Worm (Caenorhabditis elegans): ENCODE measurements around the gene M106.7.
A peak's percentile ranks its signal among the peaks of the same experiment; 100 is the strongest.

Gene M106.7

ce11 chrII:10851110-10851509 lies 5.9 kb downstream of the M106.7 start (continued):
- no peak for TF ChIP-seq ZK546.5 (tag; optimal IDR thresholded peaks at IDR 0.05)
- TF ChIP-seq nhr-67 (tag; optimal IDR thresholded peaks at IDR 0.05): no peak
- no peak for TF ChIP-seq nhr-11 (tag; optimal IDR thresholded peaks at IDR 0.05)

ce11 chrII:10849903-10850302 lies 7.1 kb downstream of the M106.7 start, which contains the start of gene M106.2:
M106.2 (minus strand) TSS chrII:10850003.
- TF ChIP-seq fos-1 (tag; optimal IDR thresholded peaks at IDR 0.05) (no peak), ceh-16 (tag; optimal IDR thresholded peaks at IDR 0.05) (no peak), elt-2 (tag; optimal IDR thresholded peaks at IDR 0.05) (no peak), unc-62 (GFP tag; optimal IDR thresholded peaks at IDR 0.05) (no peak), tbx-2 (tag; optimal IDR thresholded peaks at IDR 0.05) (no peak), aly-2 (tag; optimal IDR thresholded peaks at IDR 0.05) (no peak), sea-2 (GFP tag; optimal IDR thresholded peaks at IDR 0.05) (no peak), nhr-11 (tag; optimal IDR thresholded peaks at IDR 0.05) (no peak), pqm-1 (tag; optimal IDR thresholded peaks at IDR 0.05) (no peak)

ce11 chrII:10847057-10847456 lies 9.9 kb downstream of the M106.7 start:
- no peak for TF ChIP-seq aly-2 (tag; optimal IDR thresholded peaks at IDR 0.05)
- TF ChIP-seq fkh-2 (tag; optimal IDR thresholded peaks at IDR 0.05): no peak
- TF ChIP-seq tbx-2 (tag; optimal IDR thresholded peaks at IDR 0.05): no peak

ce11 chrII:10843527-10843926 lies 13.4 kb downstream of the M106.7 start, which contains the start of gene M106.8:
M106.8 (minus strand) TSS chrII:10843627.
- TF ChIP-seq pqm-1 (tag; optimal IDR thresholded peaks at IDR 0.05) (no peak), lin-15B (tag; optimal IDR thresholded peaks at IDR 0.05) (no peak), ceh-9 (tag; optimal IDR thresholded peaks at IDR 0.05) (no peak)

ce11 chrII:10840067-10840466 lies 16.9 kb downstream of the M106.7 start:
- TF ChIP-seq egl-5 (tag; optimal IDR thresholded peaks at IDR 0.05) (no peak), R02D3.7 (tag; optimal IDR thresholded peaks at IDR 0.05) (peak; percentile 43), elt-1 (tag; optimal IDR thresholded peaks at IDR 0.05) (no peak), ceh-9 (tag; optimal IDR thresholded peaks at IDR 0.05) (no peak), unc-62 (GFP tag; optimal IDR thresholded peaks at IDR 0.05) (peak; percentile 40), ama-1 (optimal IDR thresholded peaks at IDR 0.05) (peak; percentile 52), snpc-4 (tag; optimal IDR thresholded peaks at IDR 0.05) (peak; percentile 20), daf-12 (tag; optimal IDR thresholded peaks at IDR 0.05) (no peak), egl-27 (tag; optimal IDR thresholded peaks at IDR 0.05) (no peak), fkh-2 (tag; optimal IDR thresholded peaks at IDR 0.05) (no peak), nhr-23 (tag; optimal IDR thresholded peaks at IDR 0.05) (peak; percentile 44), skn-1 (tag; optimal IDR thresholded peaks at IDR 0.05) (peak; percentile 12), ceh-16 (tag; optimal IDR thresholded peaks at IDR 0.05) (no peak), unc-39 (tag; optimal IDR thresholded peaks at IDR 0.05) (no peak), ZK546.5 (tag; optimal IDR thresholded peaks at IDR 0.05) (no peak), fos-1 (tag; optimal IDR thresholded peaks at IDR 0.05) (no peak), hmg-11 (tag; optimal IDR thresholded peaks at IDR 0.05) (peak; percentile 90), nfya-1 (tag; optimal IDR thresholded peaks at IDR 0.05; ENCODE audit: insufficient read depth) (peak; percentile 79), nhr-67 (tag; optimal IDR thresholded peaks at IDR 0.05) (no peak), elt-3 (tag; optimal IDR thresholded peaks at IDR 0.05) (peak in 1 of 3 experiments; percentile 81), eor-1 (tag; optimal IDR thresholded peaks at IDR 0.05) (no peak), ztf-11 (tag; optimal IDR thresholded peaks at IDR 0.05) (peak; percentile 28), nhr-11 (tag; optimal IDR thresholded peaks at IDR 0.05) (peak; percentile 46), lin-15B (tag; optimal IDR thresholded peaks at IDR 0.05) (peak; percentile 45), aly-2 (tag; optimal IDR thresholded peaks at IDR 0.05) (no peak), lin-39 (tag; optimal IDR thresholded peaks at IDR 0.05) (peak; percentile 94), nhr-12 (tag; optimal IDR thresholded peaks at IDR 0.05) (no peak), nhr-77 (tag; optimal IDR thresholded peaks at IDR 0.05) (peak; percentile 77), tbx-2 (tag; optimal IDR thresholded peaks at IDR 0.05) (peak; percentile 62), ztf-4 (tag; optimal IDR thresholded peaks at IDR 0.05) (peak; percentile 68), fkh-10 (GFP tag; optimal IDR thresholded peaks at IDR 0.05) (peak; percentile 8), elt-2 (tag; optimal IDR thresholded peaks at IDR 0.05) (peak; percentile 58), jun-1 (tag; optimal IDR thresholded peaks at IDR 0.05) (peak; percentile 72), nhr-43 (tag; optimal IDR thresholded peaks at IDR 0.05; ENCODE audit: poor library complexity, severe bottlenecking) (peak; percentile 83), sea-2 (GFP tag; optimal IDR thresholded peaks at IDR 0.05) (no peak), pha-4 (tag; optimal IDR thresholded peaks at IDR 0.05) (peak; percentile 78), lsy-12 (tag; optimal IDR thresholded peaks at IDR 0.05) (peak; percentile 74), nhr-76 (tag; optimal IDR thresholded peaks at IDR 0.05) (no peak), nhr-25 (tag; optimal IDR thresholded peaks at IDR 0.05) (peak; percentile 71), mdl-1 (tag; optimal IDR thresholded peaks at IDR 0.05) (no peak), pqm-1 (tag; optimal IDR thresholded peaks at IDR 0.05) (peak; percentile 36), nhr-28 (tag; optimal IDR thresholded peaks at IDR 0.05) (no peak), ceh-28 (tag; optimal IDR thresholded peaks at IDR 0.05) (no peak)

Data from whole organism, L3 larva.